Worm (Caenorhabditis elegans) whole organism, midembryonic: ENCODE measurements around the gene flp-7.

Source experiments
- tab-1 ChIP-seq: fragments of 200-800 bp; sonication (Bioruptor generic); IDR thresholded peaks from 2 replicates; pipeline ENCODE4 v1.3.6; 2022; ENCODE audit warnings: missing genetic modification characterization, missing compliant biosample characterization
- ztf-23 ChIP-seq: fragments of 200-800 bp; sonication (Bioruptor generic); IDR thresholded peaks from 2 replicates; pipeline ENCODE4 v1.3.6; 2022; ENCODE audit warnings: missing genetic modification reagents, missing genetic modification characterization, missing compliant biosample characterization

ce11 chrX:5919097-5919496 lies 33.4 kb downstream of the flp-7 start, which contains the start of gene capa-1:
- no peak for TF ChIP-seq ztf-23 (GFP tag; lab: Robert Waterston, UW)
- TF ChIP-seq tab-1 (GFP tag; lab: Robert Waterston, UW) = no peak
